Fruit fly (Drosophila melanogaster) whole organism, prepupa: Measurements from ENCODE around the gene CG13813.

Experiments
- CG11294 ChIP-seq: fragments of 200-800 bp; sonication (Bioruptor generic); IDR thresholded peaks from 2 replicates; pipeline ENCODE4 v1.3.6; 2022; ENCODE audit warnings: missing biosample characterization, missing genetic modification characterization
- CG15336 ChIP-seq: fragments of 200-800 bp; sonication (Bioruptor generic); IDR thresholded peaks from 2 replicates; pipeline ENCODE4 v1.3.6; 2022; ENCODE audit warnings: missing biosample characterization, missing genetic modification characterization
- CG32006 ChIP-seq: fragments of 200-800 bp; sonication (Bioruptor generic); optimal IDR thresholded peaks from 3 replicates; lab custom pipeline; 2017; ENCODE audit warnings: missing biosample characterization, mild to moderate bottlenecking, missing genetic modification characterization
- CG3919 ChIP-seq: fragments of 200-800 bp; sonication (Bioruptor generic); optimal IDR thresholded peaks from 3 replicates; lab custom pipeline; 2016; ENCODE audit warnings: missing biosample characterization, missing genetic modification characterization
- Eip75B ChIP-seq: fragments of 200-800 bp; sonication (Bioruptor generic); optimal IDR thresholded peaks from 3 replicates; lab custom pipeline; 2016; ENCODE audit warnings: missing biosample characterization, missing genetic modification characterization
- Lpt ChIP-seq: fragments of 200-800 bp; sonication (Bioruptor generic); optimal IDR thresholded peaks from 3 replicates; lab custom pipeline; 2016; ENCODE audit warnings: missing biosample characterization, missing genetic modification characterization
- Met ChIP-seq: fragments of 200-800 bp; sonication (Bioruptor generic); optimal IDR thresholded peaks from 3 replicates; lab custom pipeline; 2016; ENCODE audit warnings: missing biosample characterization, missing genetic modification characterization
- Smox ChIP-seq: fragments of 200-800 bp; sonication (Bioruptor generic); optimal IDR thresholded peaks from 3 replicates; lab custom pipeline; 2016; ENCODE audit warnings: missing biosample characterization, missing genetic modification characterization
- Sox102F ChIP-seq: fragments of 200-800 bp; sonication (Bioruptor generic); optimal IDR thresholded peaks from 2 replicates; lab custom pipeline; 2016; ENCODE audit warnings: missing biosample characterization, mild to moderate bottlenecking, missing genetic modification characterization
- esn ChIP-seq: fragments of 200-800 bp; sonication (Bioruptor generic); optimal IDR thresholded peaks from 2 replicates; lab custom pipeline; 2016; ENCODE audit warnings: missing biosample characterization, mild to moderate bottlenecking, missing genetic modification characterization, moderate library complexity
- net ChIP-seq: fragments of 200-800 bp; sonication (Bioruptor generic); optimal IDR thresholded peaks from 3 replicates; lab custom pipeline; 2016; ENCODE audit warnings: missing biosample characterization, missing genetic modification characterization
- pdm3 ChIP-seq: fragments of 200-800 bp; sonication (Bioruptor generic); optimal IDR thresholded peaks from 3 replicates; lab custom pipeline; 2016; ENCODE audit warnings: missing biosample characterization, missing genetic modification characterization
- ss ChIP-seq, 2 experiments: fragments of 200-800 bp; sonication (Bioruptor generic); optimal IDR thresholded peaks; 2 replicates in 1 of 2; 3 replicates in 1 of 2; lab custom pipeline; 2017 to 2018; ENCODE audit warnings: mild to moderate bottlenecking in 2 of 2, missing biosample characterization in 2 of 2, missing genetic modification characterization in 2 of 2, moderate library complexity in 1 of 2
- vri ChIP-seq: fragments of 200-800 bp; sonication (Bioruptor generic); optimal IDR thresholded peaks from 3 replicates; lab custom pipeline; 2016; ENCODE audit warnings: missing biosample characterization, mild to moderate bottlenecking, missing genetic modification characterization

dm6 chr3L:20205946-20206345, 25.5 kb upstream of the CG13813 start, which contains the start of gene CG7290:
- no peak for TF ChIP-seq CG3919 (GFP tag; lab: Kevin White, UChicago)
- no peak for TF ChIP-seq CG11294 (GFP tag; lab: Robert Waterston, UW)
- TF ChIP-seq CG32006 (GFP tag; lab: Kevin White, UChicago), result no peak
- TF ChIP-seq Met (GFP tag; lab: Kevin White, UChicago), result no peak
- TF ChIP-seq Eip75B, result no peak
- no peak for TF ChIP-seq net
- no peak for TF ChIP-seq CG15336 (GFP tag; lab: Robert Waterston, UW)
- no peak for TF ChIP-seq Smox (GFP tag; lab: Kevin White, UChicago)
- no peak for TF ChIP-seq ss (GFP tag; optimal IDR thresholded peaks at IDR 0.05; lab: Kevin White, UChicago)
- TF ChIP-seq esn (GFP tag; lab: Kevin White, UChicago), result no peak
- TF ChIP-seq pdm3 (GFP tag; lab: Kevin White, UChicago), result no peak
- no peak for TF ChIP-seq vri (GFP tag; lab: Kevin White, UChicago)
- no peak for TF ChIP-seq Sox102F (GFP tag; lab: Kevin White, UChicago)
- TF ChIP-seq Lpt (GFP tag; lab: Kevin White, UChicago), result no peak
